Fruit fly (Drosophila melanogaster) whole organism, prepupa: ENCODE measurements around the gene CG31910.

Experiments
- CG10631 ChIP-seq: fragments of 200-800 bp; sonication (Bioruptor generic); optimal IDR thresholded peaks from 2 replicates; lab custom pipeline; 2016; ENCODE audit warnings: missing biosample characterization, missing genetic modification characterization
- CG10669 ChIP-seq: fragments of 200-800 bp; sonication (Bioruptor generic); optimal IDR thresholded peaks from 3 replicates; lab custom pipeline; 2018; ENCODE audit warnings: missing biosample characterization, mild to moderate bottlenecking, missing genetic modification characterization, moderate library complexity
- CG11762 ChIP-seq: fragments of 200-800 bp; sonication (Bioruptor generic); optimal IDR thresholded peaks from 3 replicates; lab custom pipeline; 2016; ENCODE audit warnings: missing biosample characterization, missing genetic modification characterization; ENCODE audit not compliant: insufficient read depth
- CG15336 ChIP-seq: fragments of 200-800 bp; sonication (Bioruptor generic); IDR thresholded peaks from 2 replicates; pipeline ENCODE4 v1.3.6; 2022; ENCODE audit warnings: missing biosample characterization, missing genetic modification characterization
- CG1621 ChIP-seq: fragments of 200-800 bp; sonication (Bioruptor generic); optimal IDR thresholded peaks from 3 replicates; lab custom pipeline; 2018; ENCODE audit warnings: missing biosample characterization, mild to moderate bottlenecking, missing genetic modification characterization
- CG16779 ChIP-seq: fragments of 200-800 bp; sonication (Bioruptor generic); optimal IDR thresholded peaks from 3 replicates; lab custom pipeline; 2017; ENCODE audit warnings: missing biosample characterization, mild to moderate bottlenecking, missing genetic modification characterization
- CG31627 ChIP-seq: fragments of 200-800 bp; sonication (Bioruptor generic); optimal IDR thresholded peaks from 3 replicates; lab custom pipeline; 2016; ENCODE audit warnings: missing biosample characterization, missing genetic modification characterization
- CG32006 ChIP-seq: fragments of 200-800 bp; sonication (Bioruptor generic); optimal IDR thresholded peaks from 3 replicates; lab custom pipeline; 2017; ENCODE audit warnings: missing biosample characterization, mild to moderate bottlenecking, missing genetic modification characterization
- CG3919 ChIP-seq: fragments of 200-800 bp; sonication (Bioruptor generic); optimal IDR thresholded peaks from 3 replicates; lab custom pipeline; 2016; ENCODE audit warnings: missing biosample characterization, missing genetic modification characterization
- CG6276 ChIP-seq: fragments of 200-800 bp; sonication (Bioruptor generic); optimal IDR thresholded peaks from 2 replicates; lab custom pipeline; 2017; ENCODE audit warnings: missing biosample characterization, mild to moderate bottlenecking, missing genetic modification characterization
- CG6808 ChIP-seq: fragments of 200-800 bp; sonication (Bioruptor generic); optimal IDR thresholded peaks from 3 replicates; lab custom pipeline; 2017; ENCODE audit warnings: missing biosample characterization, missing genetic modification characterization, mild to moderate bottlenecking, moderate library complexity, missing genetic modification reagents
- CG7368 ChIP-seq: fragments of 200-800 bp; sonication (Bioruptor generic); optimal IDR thresholded peaks from 3 replicates; lab custom pipeline; 2016; ENCODE audit warnings: missing biosample characterization, missing genetic modification characterization
- CG8119 ChIP-seq: fragments of 200-800 bp; sonication (Bioruptor generic); IDR thresholded peaks from 3 replicates; pipeline ENCODE4 v1.3.6; 2022; ENCODE audit warnings: missing biosample characterization, missing genetic modification characterization
- CG8319 ChIP-seq: fragments of 200-800 bp; sonication (Bioruptor generic); optimal IDR thresholded peaks from 3 replicates; lab custom pipeline; 2016; ENCODE audit warnings: missing biosample characterization, missing genetic modification characterization
- CG8632 ChIP-seq: fragments of 200-800 bp; sonication (Bioruptor generic); optimal IDR thresholded peaks from 3 replicates; lab custom pipeline; 2016; ENCODE audit warnings: missing biosample characterization, missing genetic modification characterization
- CG9139 ChIP-seq: fragments of 200-800 bp; sonication (Bioruptor generic); optimal IDR thresholded peaks from 3 replicates; lab custom pipeline; 2017; ENCODE audit warnings: missing biosample characterization, mild to moderate bottlenecking, missing genetic modification characterization
- Eip78C ChIP-seq: fragments of 200-800 bp; sonication (Bioruptor generic); peaks from one replicate; lab custom pipeline; 2016; ENCODE audit warnings: missing biosample characterization, missing genetic modification characterization
- Eip93F ChIP-seq: fragments of 200-800 bp; sonication (Bioruptor generic); optimal IDR thresholded peaks from 2 replicates; lab custom pipeline; 2016; ENCODE audit warnings: missing biosample characterization, mild to moderate bottlenecking, missing genetic modification characterization
- Ets21C ChIP-seq: fragments of 200-800 bp; sonication (Bioruptor generic); optimal IDR thresholded peaks from 3 replicates; lab custom pipeline; 2016; ENCODE audit warnings: missing biosample characterization, missing genetic modification characterization
- Hr38 ChIP-seq: sonication (Bioruptor generic); optimal IDR thresholded peaks from 2 replicates; lab custom pipeline; 2016; ENCODE audit warnings: missing biosample characterization, missing genetic modification characterization
- Met ChIP-seq: fragments of 200-800 bp; sonication (Bioruptor generic); optimal IDR thresholded peaks from 3 replicates; lab custom pipeline; 2016; ENCODE audit warnings: missing biosample characterization, missing genetic modification characterization
- acj6 ChIP-seq: fragments of 200-800 bp; sonication (Bioruptor generic); optimal IDR thresholded peaks from 3 replicates; lab custom pipeline; 2016; ENCODE audit warnings: missing biosample characterization, missing genetic modification characterization
- cyc ChIP-seq: fragments of 200-800 bp; sonication (Bioruptor generic); optimal IDR thresholded peaks from 3 replicates; lab custom pipeline; 2016; ENCODE audit warnings: missing biosample characterization, missing genetic modification characterization
- eg ChIP-seq: fragments of 200-800 bp; sonication (Bioruptor generic); IDR thresholded peaks from 3 replicates; pipeline ENCODE4 v1.3.6; 2022; ENCODE audit warnings: missing biosample characterization, missing genetic modification characterization
- fd59A ChIP-seq: fragments of 200-800 bp; sonication (Bioruptor generic); optimal IDR thresholded peaks from 2 replicates; lab custom pipeline; 2017; ENCODE audit warnings: missing biosample characterization, mild to moderate bottlenecking, missing genetic modification characterization, missing genetic modification reagents
- fd85E ChIP-seq: fragments of 200-800 bp; sonication (Bioruptor generic); optimal IDR thresholded peaks from 3 replicates; lab custom pipeline; 2016; ENCODE audit warnings: missing biosample characterization, missing genetic modification characterization
- lz ChIP-seq: fragments of 200-800 bp; sonication (Bioruptor generic); optimal IDR thresholded peaks from 3 replicates; lab custom pipeline; 2016; ENCODE audit warnings: missing biosample characterization, missing genetic modification characterization
- net ChIP-seq: fragments of 200-800 bp; sonication (Bioruptor generic); optimal IDR thresholded peaks from 3 replicates; lab custom pipeline; 2016; ENCODE audit warnings: missing biosample characterization, missing genetic modification characterization
- ss ChIP-seq, 2 experiments: fragments of 200-800 bp; sonication (Bioruptor generic); optimal IDR thresholded peaks; 2 replicates in 1 of 2; 3 replicates in 1 of 2; lab custom pipeline; 2017 to 2018; ENCODE audit warnings: mild to moderate bottlenecking in 2 of 2, missing biosample characterization in 2 of 2, missing genetic modification characterization in 2 of 2, moderate library complexity in 1 of 2
- svp ChIP-seq: fragments of 200-800 bp; sonication (Bioruptor generic); peaks from one replicate; lab custom pipeline; 2016; ENCODE audit warnings: missing biosample characterization, missing genetic modification characterization
- vri ChIP-seq: fragments of 200-800 bp; sonication (Bioruptor generic); optimal IDR thresholded peaks from 3 replicates; lab custom pipeline; 2016; ENCODE audit warnings: missing biosample characterization, mild to moderate bottlenecking, missing genetic modification characterization

Gene CG31910

dm6 chr2L:6787029-6787972 is 41.9 kb upstream of the CG31910 start (continued):
- TF ChIP-seq Hr38 (GFP tag; lab: Kevin White, UChicago) (no peak), lz (peak; percentile 96), fd85E (GFP tag; lab: Kevin White, UChicago) (peak; percentile 67), CG10669 (GFP tag; lab: Kevin White, UChicago) (peak; percentile 92), Ets21C (GFP tag; lab: Kevin White, UChicago) (peak; percentile 94), acj6 (GFP tag; lab: Kevin White, UChicago) (peak; percentile 94), cyc (GFP tag; lab: Kevin White, UChicago) (peak; percentile 94), CG6276 (GFP tag; lab: Kevin White, UChicago) (peak; percentile 94), CG8119 (peak; percentile 93), net (GFP tag; lab: Kevin White, UChicago) (peak; percentile 95), vri (GFP tag; lab: Kevin White, UChicago) (peak; percentile 72), CG9139 (GFP tag; lab: Kevin White, UChicago) (peak; percentile 85), CG10631 (GFP tag; lab: Kevin White, UChicago) (peak; percentile 94), Met (peak; percentile 94), Eip78C (GFP tag; lab: Kevin White, UChicago) (peak; percentile 99), CG8319 (GFP tag; lab: Kevin White, UChicago) (peak; percentile 90)
- TF ChIP-seq, all 60 proteins: peak for 59

dm6 chr2L:6786674-6787028 is 41.2 kb upstream of the CG31910 start, which contains the start of gene nrv1:
nrv1 (minus strand) TSS chr2L:6786861.
- TF ChIP-seq CG7368 = no peak
- TF ChIP-seq Eip93F (GFP tag; lab: Kevin White, UChicago) = no peak
- TF ChIP-seq CG8632 (GFP tag; lab: Kevin White, UChicago) = no peak
- no peak for TF ChIP-seq svp
- TF ChIP-seq cyc (GFP tag; lab: Kevin White, UChicago) = no peak
- TF ChIP-seq CG6808 (GFP tag; lab: Kevin White, UChicago) = no peak
- TF ChIP-seq CG15336 (GFP tag; lab: Robert Waterston, UW) = no peak
- TF ChIP-seq fd59A = no peak

- no peak for TF ChIP-seq CG11762
- TF ChIP-seq CG31627 (GFP tag; lab: Kevin White, UChicago) = no peak
- TF ChIP-seq eg = no peak
Observed at dm6 chr2L:6785583-6785982, 40.2 kb upstream of the CG31910 start.

dm6 chr2L:6784235-6784634 is 38.8 kb upstream of the CG31910 start:
- TF ChIP-seq Met = no peak
- peak in 1 of 2 experiments; percentile 29 for TF ChIP-seq ss (GFP tag; optimal IDR thresholded peaks at IDR 0.05; lab: Kevin White, UChicago)
- TF ChIP-seq CG1621 (tag; lab: Kevin White, UChicago) = no peak
- no peak for TF ChIP-seq svp
- TF ChIP-seq CG8319 (GFP tag; lab: Kevin White, UChicago) = no peak
- no peak for TF ChIP-seq fd85E (GFP tag; lab: Kevin White, UChicago)
- TF ChIP-seq Eip78C (GFP tag; lab: Kevin White, UChicago) = peak; percentile 44
- no peak for TF ChIP-seq CG3919
- TF ChIP-seq CG32006 (GFP tag; lab: Kevin White, UChicago) = no peak
- no peak for TF ChIP-seq CG16779
- TF ChIP-seq vri (GFP tag; lab: Kevin White, UChicago) = no peak
- no peak for TF ChIP-seq CG9139 (GFP tag; lab: Kevin White, UChicago)
- no peak for TF ChIP-seq Hr38 (GFP tag; lab: Kevin White, UChicago)

dm6 chr2L:6783395-6783794 is 38.0 kb upstream of the CG31910 start:
- TF ChIP-seq Eip93F (GFP tag; lab: Kevin White, UChicago) = no peak
- TF ChIP-seq Eip78C (GFP tag; lab: Kevin White, UChicago) = peak; percentile 51
